Worm (Caenorhabditis elegans) whole organism, L3 larva: ENCODE data around the gene oac-29.

Experiments
- R02D3.7 ChIP-seq: fragments of 150-350 bp; optimal IDR thresholded peaks from 2 replicates; lab custom pipeline; 2014; ENCODE audit warnings: missing biosample characterization, missing genetic modification characterization
- ZK546.5 ChIP-seq: sonication (generic microtip); optimal IDR thresholded peaks from 2 replicates; lab custom pipeline; 2017; ENCODE audit warnings: missing biosample characterization, missing genetic modification characterization
- aly-2 ChIP-seq: fragments of 150-350 bp; optimal IDR thresholded peaks from 2 replicates; lab custom pipeline; 2014; ENCODE audit warnings: missing biosample characterization, missing genetic modification characterization
- ama-1 ChIP-seq: fragments of 150-350 bp; optimal IDR thresholded peaks from 2 replicates; lab custom pipeline; 2018
- ceh-16 ChIP-seq: sonication (generic microtip); optimal IDR thresholded peaks from 2 replicates; lab custom pipeline; 2017; ENCODE audit warnings: missing biosample characterization, missing genetic modification characterization
- ceh-82 ChIP-seq: fragments of 150-350 bp; optimal IDR thresholded peaks from 2 replicates; lab custom pipeline; 2014; ENCODE audit warnings: missing biosample characterization, missing genetic modification characterization
- ceh-9 ChIP-seq: sonication (generic microtip); optimal IDR thresholded peaks from 2 replicates; lab custom pipeline; 2018; ENCODE audit warnings: missing biosample characterization, missing genetic modification characterization
- egl-5 ChIP-seq: fragments of 150-350 bp; optimal IDR thresholded peaks from 2 replicates; lab custom pipeline; 2017; ENCODE audit warnings: missing biosample characterization, missing genetic modification reagents, missing genetic modification characterization, inconsistent platforms
- elt-1 ChIP-seq: fragments of 150-350 bp; optimal IDR thresholded peaks from 2 replicates; lab custom pipeline; 2014; ENCODE audit warnings: missing biosample characterization, missing genetic modification characterization
- elt-2 ChIP-seq: sonication (generic microtip); optimal IDR thresholded peaks from 2 replicates; lab custom pipeline; 2016; ENCODE audit warnings: missing genetic modification reagents, mild to moderate bottlenecking, missing genetic modification characterization, missing compliant biosample characterization
- elt-3 ChIP-seq, 3 experiments: fragments of 150-350 bp in 1 of 3; sonication (generic microtip) in 2 of 3; optimal IDR thresholded peaks; 2 replicates in 2 of 3; 4 replicates in 1 of 3; lab custom pipeline; 2014 to 2017; ENCODE audit warnings: missing biosample characterization in 3 of 3, missing genetic modification characterization in 3 of 3
- eor-1 ChIP-seq, 2 experiments: fragments of 150-350 bp; optimal IDR thresholded peaks; 2 replicates each; lab custom pipeline; 2014 to 2018; ENCODE audit warnings: missing biosample characterization in 2 of 2, missing genetic modification characterization in 2 of 2
- fkh-10 ChIP-seq: sonication (generic microtip); optimal IDR thresholded peaks from 2 replicates; lab custom pipeline; 2017; ENCODE audit warnings: missing biosample characterization, missing genetic modification reagents, missing genetic modification characterization
- fkh-2 ChIP-seq: fragments of 150-350 bp; optimal IDR thresholded peaks from 2 replicates; lab custom pipeline; 2014; ENCODE audit warnings: missing biosample characterization, missing genetic modification reagents, missing genetic modification characterization
- fos-1 ChIP-seq: fragments of 150-350 bp; optimal IDR thresholded peaks from 2 replicates; lab custom pipeline; 2014; ENCODE audit warnings: missing biosample characterization, missing genetic modification characterization
- hmg-11 ChIP-seq: sonication (generic microtip); optimal IDR thresholded peaks from 2 replicates; lab custom pipeline; 2016; ENCODE audit warnings: missing genetic modification characterization, missing compliant biosample characterization
- jun-1 ChIP-seq: fragments of 150-350 bp; optimal IDR thresholded peaks from 2 replicates; lab custom pipeline; 2014; ENCODE audit warnings: missing biosample characterization, missing genetic modification reagents, missing genetic modification characterization
- lin-15B ChIP-seq: fragments of 150-350 bp; optimal IDR thresholded peaks from 2 replicates; lab custom pipeline; 2014; ENCODE audit warnings: missing biosample characterization, missing genetic modification characterization
- lin-39 ChIP-seq: fragments of 150-350 bp; optimal IDR thresholded peaks from 2 replicates; lab custom pipeline; 2018; ENCODE audit warnings: missing biosample characterization, missing genetic modification reagents, missing genetic modification characterization
- lsy-12 ChIP-seq: sonication (generic microtip); optimal IDR thresholded peaks from 2 replicates; lab custom pipeline; 2016; ENCODE audit warnings: mild to moderate bottlenecking, missing genetic modification characterization, missing compliant biosample characterization
- mml-1 ChIP-seq: fragments of 150-350 bp; sonication (generic microtip); optimal IDR thresholded peaks from 3 replicates; lab custom pipeline; 2014; ENCODE audit warnings: missing biosample characterization, missing genetic modification characterization
- nfya-1 ChIP-seq: sonication (generic microtip); optimal IDR thresholded peaks from 2 replicates; lab custom pipeline; 2017; ENCODE audit warnings: missing genetic modification characterization, mild to moderate bottlenecking, missing compliant biosample characterization, antibody characterized with exemption, moderate library complexity; ENCODE audit not compliant: insufficient read depth
- nhr-11 ChIP-seq: fragments of 150-350 bp; optimal IDR thresholded peaks from 2 replicates; lab custom pipeline; 2014; ENCODE audit warnings: missing biosample characterization, missing genetic modification characterization
- nhr-12 ChIP-seq: fragments of 150-350 bp; optimal IDR thresholded peaks from 2 replicates; lab custom pipeline; 2014; ENCODE audit warnings: missing biosample characterization, missing genetic modification characterization
- nhr-23 ChIP-seq: fragments of 150-350 bp; optimal IDR thresholded peaks from 2 replicates; lab custom pipeline; 2014; ENCODE audit warnings: missing biosample characterization, missing genetic modification reagents, missing genetic modification characterization
- nhr-237 ChIP-seq: fragments of 150-350 bp; optimal IDR thresholded peaks from 2 replicates; lab custom pipeline; 2014; ENCODE audit warnings: missing biosample characterization, missing genetic modification characterization
- nhr-25 ChIP-seq: sonication (generic microtip); optimal IDR thresholded peaks from 2 replicates; lab custom pipeline; 2017; ENCODE audit warnings: missing biosample characterization, missing genetic modification characterization
- nhr-28 ChIP-seq: fragments of 150-350 bp; optimal IDR thresholded peaks from 2 replicates; lab custom pipeline; 2014; ENCODE audit warnings: missing biosample characterization, missing genetic modification characterization
- nhr-43 ChIP-seq: sonication (generic microtip); optimal IDR thresholded peaks from 2 replicates; lab custom pipeline; 2016; ENCODE audit warnings: mild to moderate bottlenecking, missing genetic modification characterization, missing compliant biosample characterization; ENCODE audit not compliant: poor library complexity, severe bottlenecking
- nhr-67 ChIP-seq: fragments of 150-350 bp; optimal IDR thresholded peaks from 2 replicates; lab custom pipeline; 2014; ENCODE audit warnings: missing biosample characterization, missing genetic modification characterization
- nhr-76 ChIP-seq: fragments of 150-350 bp; sonication (generic microtip); optimal IDR thresholded peaks from 5 replicates; lab custom pipeline; 2014; ENCODE audit warnings: missing biosample characterization, missing genetic modification characterization
- pha-4 ChIP-seq: fragments of 150-350 bp; optimal IDR thresholded peaks from 2 replicates; lab custom pipeline; 2014; ENCODE audit warnings: missing biosample characterization, missing genetic modification reagents, missing genetic modification characterization
- pqm-1 ChIP-seq: fragments of 150-350 bp; optimal IDR thresholded peaks from 2 replicates; lab custom pipeline; 2017; ENCODE audit warnings: missing biosample characterization, missing genetic modification characterization, inconsistent platforms
- sea-2 ChIP-seq: fragments of 150-350 bp; sonication (generic microtip); optimal IDR thresholded peaks from 4 replicates; lab custom pipeline; 2014; ENCODE audit warnings: missing biosample characterization, missing genetic modification reagents, missing genetic modification characterization
- skn-1 ChIP-seq: fragments of 150-350 bp; optimal IDR thresholded peaks from 2 replicates; lab custom pipeline; 2014; ENCODE audit warnings: missing biosample characterization, missing genetic modification characterization
- snpc-4 ChIP-seq: fragments of 150-350 bp; optimal IDR thresholded peaks from 2 replicates; lab custom pipeline; 2014; ENCODE audit warnings: missing biosample characterization, missing genetic modification characterization
- tbx-2 ChIP-seq: sonication (generic microtip); optimal IDR thresholded peaks from 2 replicates; lab custom pipeline; 2016; ENCODE audit warnings: mild to moderate bottlenecking, missing genetic modification characterization, missing compliant biosample characterization
- unc-39 ChIP-seq: sonication (generic microtip); optimal IDR thresholded peaks from 4 replicates; lab custom pipeline; 2017; ENCODE audit warnings: missing biosample characterization, missing genetic modification characterization
- unc-62 ChIP-seq: fragments of 150-350 bp; sonication (generic microtip); optimal IDR thresholded peaks from 4 replicates; lab custom pipeline; 2014; ENCODE audit warnings: missing biosample characterization, missing genetic modification reagents, missing genetic modification characterization
- zag-1 ChIP-seq: fragments of 150-350 bp; optimal IDR thresholded peaks from 2 replicates; lab custom pipeline; 2014; ENCODE audit warnings: missing biosample characterization, missing genetic modification characterization
- ztf-11 ChIP-seq: fragments of 150-350 bp; optimal IDR thresholded peaks from 2 replicates; lab custom pipeline; 2014; ENCODE audit warnings: missing biosample characterization, missing genetic modification characterization
- ztf-4 ChIP-seq: fragments of 150-350 bp; optimal IDR thresholded peaks from 2 replicates; lab custom pipeline; 2014; ENCODE audit warnings: missing biosample characterization, missing genetic modification characterization

Gene oac-29

ce11 chrV:8652177-8652576 is 16.7 kb upstream of the oac-29 start (continued):
- no peak for TF ChIP-seq ceh-16

DNA sequence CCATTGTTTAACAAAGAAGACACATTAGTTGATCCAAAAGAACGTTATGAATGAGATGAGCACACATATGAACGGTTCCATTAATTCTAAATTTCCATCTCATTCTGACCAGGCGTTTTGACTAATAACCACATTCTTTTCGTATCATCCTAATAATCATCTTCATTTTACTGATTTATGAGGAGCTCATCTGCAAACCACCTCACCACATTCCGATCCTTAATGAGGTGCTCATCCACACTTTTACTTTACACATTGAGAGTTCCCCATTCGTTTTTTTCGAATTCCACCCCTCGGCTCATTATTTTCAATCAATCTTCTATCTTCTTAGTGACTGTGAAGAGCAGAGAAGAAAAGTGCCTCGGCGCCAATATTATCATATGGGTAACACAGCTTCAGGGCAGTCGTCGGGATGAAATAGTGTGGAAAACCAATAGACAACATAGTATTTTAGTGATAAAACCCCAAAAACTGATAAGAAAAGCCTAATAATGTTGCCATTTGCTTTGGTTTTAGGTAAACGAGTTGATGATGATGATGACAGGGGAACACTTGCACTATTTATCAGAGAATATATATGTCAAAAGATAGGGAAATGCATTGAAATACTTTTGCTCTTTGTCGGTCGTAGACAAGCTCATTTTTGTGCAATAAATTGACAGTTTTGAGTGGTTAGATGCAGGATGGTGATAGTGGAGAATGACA is 15.7 kb upstream of the oac-29 start:
- no peak for TF ChIP-seq tbx-2 (tag; lab: Kevin White, UChicago)
- no peak for TF ChIP-seq ZK546.5
- TF ChIP-seq fos-1: no peak
- no peak for TF ChIP-seq mml-1 (tag; lab: Kevin White, UChicago)
- no peak for TF ChIP-seq ama-1 (lab: Kevin White, UChicago)
- no peak for TF ChIP-seq unc-39 (tag; lab: Kevin White, UChicago)
- TF ChIP-seq elt-3 (tag; optimal IDR thresholded peaks at IDR 0.05; lab: Kevin White, UChicago): no peak
- TF ChIP-seq nfya-1 (tag; lab: Kevin White, UChicago): no peak
- TF ChIP-seq nhr-12: no peak
- TF ChIP-seq ceh-82 (tag; lab: Kevin White, UChicago): no peak
- peak; percentile 87 for TF ChIP-seq jun-1 (tag; lab: Kevin White, UChicago)
- no peak for TF ChIP-seq nhr-237 (tag; lab: Kevin White, UChicago)
- no peak for TF ChIP-seq nhr-67 (tag; lab: Kevin White, UChicago)
- no peak for TF ChIP-seq hmg-11
- TF ChIP-seq unc-62 (GFP tag; lab: Kevin White, UChicago): no peak
- peak; percentile 86 for TF ChIP-seq skn-1
- TF ChIP-seq fkh-2: no peak
- TF ChIP-seq eor-1 (tag; optimal IDR thresholded peaks at IDR 0.05; lab: Kevin White, UChicago): no peak
- peak; percentile 100 for TF ChIP-seq pqm-1
- peak; percentile 100 for TF ChIP-seq elt-2 (tag; lab: Kevin White, UChicago)
- peak; percentile 75 for TF ChIP-seq pha-4
- no peak for TF ChIP-seq nhr-23 (tag; lab: Kevin White, UChicago)
- TF ChIP-seq elt-1 (tag; lab: Kevin White, UChicago): no peak
- no peak for TF ChIP-seq aly-2 (tag; lab: Kevin White, UChicago)
- no peak for TF ChIP-seq nhr-76 (tag; lab: Kevin White, UChicago)
- TF ChIP-seq ztf-4 (tag; lab: Kevin White, UChicago): no peak
- TF ChIP-seq nhr-43: no peak
- TF ChIP-seq lin-39 (tag; lab: Kevin White, UChicago): no peak
- no peak for TF ChIP-seq ceh-9
- peak; percentile 33 for TF ChIP-seq lsy-12 (tag; lab: Kevin White, UChicago)

ce11 chrV:8650365-8650764 is 14.9 kb upstream of the oac-29 start:
- no peak for TF ChIP-seq pqm-1
- TF ChIP-seq, all 47 proteins: peak for 0

DNA sequence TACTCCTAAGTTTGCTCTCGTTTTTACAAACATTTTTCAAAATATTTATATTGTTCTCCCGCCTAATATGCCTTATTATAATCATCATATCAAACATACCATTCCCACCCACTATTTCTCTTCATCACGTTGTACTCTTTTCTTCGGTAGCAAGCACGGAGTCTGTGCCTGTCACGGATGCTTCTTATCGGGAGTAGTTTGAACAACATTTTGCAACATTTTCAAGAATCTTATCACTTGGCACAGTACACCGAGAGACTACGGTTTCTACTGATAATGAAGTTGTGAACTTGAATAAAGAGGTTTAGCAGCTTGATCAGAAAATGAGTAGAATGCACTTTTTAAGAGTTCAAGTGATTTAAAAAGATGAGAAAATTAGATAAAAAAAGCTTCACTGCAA is 12.8 kb upstream of the oac-29 start:
- TF ChIP-seq tbx-2 (tag; lab: Kevin White, UChicago) (no peak), jun-1 (tag; lab: Kevin White, UChicago) (peak; percentile 11), elt-2 (tag; lab: Kevin White, UChicago) (peak; percentile 98), ztf-11 (no peak), hmg-11 (no peak), nhr-67 (tag; lab: Kevin White, UChicago) (no peak), snpc-4 (no peak), nhr-237 (tag; lab: Kevin White, UChicago) (no peak), nhr-43 (no peak), eor-1 (tag; optimal IDR thresholded peaks at IDR 0.05; lab: Kevin White, UChicago) (no peak), nhr-25 (tag; lab: Kevin White, UChicago) (no peak), unc-62 (GFP tag; lab: Kevin White, UChicago) (no peak), lin-15B (no peak), ceh-16 (no peak), elt-3 (tag; optimal IDR thresholded peaks at IDR 0.05; lab: Kevin White, UChicago) (no peak), skn-1 (no peak), ztf-4 (tag; lab: Kevin White, UChicago) (no peak), nhr-23 (tag; lab: Kevin White, UChicago) (no peak), sea-2 (GFP tag; lab: Kevin White, UChicago) (no peak), fkh-10 (GFP tag; lab: Kevin White, UChicago) (no peak), zag-1 (tag; lab: Kevin White, UChicago) (no peak), ama-1 (lab: Kevin White, UChicago) (no peak), egl-5 (tag; lab: Kevin White, UChicago) (no peak), nhr-11 (tag; lab: Kevin White, UChicago) (no peak), unc-39 (tag; lab: Kevin White, UChicago) (no peak), R02D3.7 (tag; lab: Kevin White, UChicago) (no peak), ceh-82 (tag; lab: Kevin White, UChicago) (no peak), pha-4 (peak; percentile 42), lsy-12 (tag; lab: Kevin White, UChicago) (no peak), elt-1 (tag; lab: Kevin White, UChicago) (no peak), pqm-1 (peak; percentile 99), nhr-28 (tag; lab: Kevin White, UChicago) (no peak), nfya-1 (tag; lab: Kevin White, UChicago) (no peak), fkh-2 (no peak)
